Fruit fly (Drosophila melanogaster) whole organism, pupa: ENCODE data around the gene CG11986.

Experiments used
- CG10348 ChIP-seq: fragments of 200-800 bp; sonication (Bioruptor generic); IDR thresholded peaks from 2 replicates; pipeline ENCODE4 v1.3.6; 2022; ENCODE audit warnings: missing biosample characterization, missing genetic modification characterization
- CG12605 ChIP-seq: fragments of 200-800 bp; sonication (Bioruptor generic); IDR thresholded peaks from 2 replicates; pipeline ENCODE4 v1.3.6; 2022; ENCODE audit warnings: missing biosample characterization, missing genetic modification characterization
- CG13204 ChIP-seq: fragments of 200-800 bp; sonication (Bioruptor generic); optimal IDR thresholded peaks from 2 replicates; lab custom pipeline; 2018; ENCODE audit warnings: missing biosample characterization, mild to moderate bottlenecking, missing genetic modification characterization, moderate library complexity
- CG14655 ChIP-seq: fragments of 200-800 bp; sonication (Bioruptor generic); optimal IDR thresholded peaks from 3 replicates; lab custom pipeline; 2017; ENCODE audit warnings: mild to moderate bottlenecking, missing biosample characterization, missing genetic modification reagents, missing genetic modification characterization
- CG15710 ChIP-seq: fragments of 200-800 bp; sonication (Bioruptor generic); optimal IDR thresholded peaks from 2 replicates; lab custom pipeline; 2018; ENCODE audit warnings: missing biosample characterization, mild to moderate bottlenecking, missing genetic modification characterization, moderate library complexity
- CG17806 ChIP-seq: fragments of 200-800 bp; sonication (Bioruptor generic); optimal IDR thresholded peaks from 2 replicates; lab custom pipeline; 2018; ENCODE audit warnings: missing biosample characterization, mild to moderate bottlenecking, missing genetic modification characterization, moderate library complexity
- CG32121 ChIP-seq: fragments of 200-800 bp; sonication (Bioruptor generic); IDR thresholded peaks from 2 replicates; pipeline ENCODE4 v1.3.6; 2022; ENCODE audit warnings: missing biosample characterization, missing genetic modification characterization
- CG34367 ChIP-seq: fragments of 200-800 bp; sonication (Bioruptor generic); optimal IDR thresholded peaks from 2 replicates; lab custom pipeline; 2018; ENCODE audit warnings: missing biosample characterization, mild to moderate bottlenecking, missing genetic modification characterization
- CG4496 ChIP-seq: fragments of 200-800 bp; sonication (Bioruptor generic); IDR thresholded peaks from 3 replicates; pipeline ENCODE4 v1.3.6; 2022; ENCODE audit warnings: missing biosample characterization, missing genetic modification characterization
- CG8159 ChIP-seq: fragments of 200-800 bp; sonication (Bioruptor generic); optimal IDR thresholded peaks from 3 replicates; lab custom pipeline; 2018; ENCODE audit warnings: missing biosample characterization, mild to moderate bottlenecking, missing genetic modification characterization, moderate library complexity
- CG8301 ChIP-seq: fragments of 200-800 bp; sonication (Bioruptor generic); optimal IDR thresholded peaks from 2 replicates; lab custom pipeline; 2018; ENCODE audit warnings: missing biosample characterization, mild to moderate bottlenecking, missing genetic modification characterization
- CG9948 ChIP-seq: fragments of 200-800 bp; sonication (Bioruptor generic); optimal IDR thresholded peaks from 2 replicates; lab custom pipeline; 2018; ENCODE audit warnings: missing biosample characterization, mild to moderate bottlenecking, missing genetic modification characterization, moderate library complexity
- D1 ChIP-seq: fragments of 200-800 bp; sonication (Bioruptor generic); optimal IDR thresholded peaks from 2 replicates; lab custom pipeline; 2018; ENCODE audit warnings: missing biosample characterization, mild to moderate bottlenecking, missing genetic modification characterization, moderate library complexity
- EcR ChIP-seq: fragments of 200-800 bp; sonication (Bioruptor generic); optimal IDR thresholded peaks from 3 replicates; lab custom pipeline; 2019; ENCODE audit warnings: missing biosample characterization, missing genetic modification characterization, mild to moderate bottlenecking, moderate library complexity, missing genetic modification reagents
- Ets98B ChIP-seq: fragments of 200-800 bp; sonication (Bioruptor generic); IDR thresholded peaks from 2 replicates; pipeline ENCODE4 v1.3.6; 2022; ENCODE audit warnings: missing biosample characterization, missing genetic modification characterization
- Pif1A ChIP-seq: fragments of 200-800 bp; sonication (Bioruptor generic); optimal IDR thresholded peaks from 3 replicates; lab custom pipeline; 2016; ENCODE audit warnings: missing biosample characterization, missing genetic modification characterization
- Pif1B ChIP-seq: fragments of 200-800 bp; sonication (Bioruptor generic); optimal IDR thresholded peaks from 3 replicates; lab custom pipeline; 2016; ENCODE audit warnings: missing biosample characterization, missing genetic modification characterization
- Snoo ChIP-seq: fragments of 200-800 bp; sonication (Bioruptor generic); optimal IDR thresholded peaks from 3 replicates; lab custom pipeline; 2017; ENCODE audit warnings: missing biosample characterization, mild to moderate bottlenecking, missing genetic modification characterization, inconsistent platforms
- fd96Ca ChIP-seq: fragments of 200-800 bp; sonication (Bioruptor generic); IDR thresholded peaks from 3 replicates; pipeline ENCODE4 v1.3.6; 2022; ENCODE audit warnings: missing biosample characterization, missing genetic modification characterization
- gl ChIP-seq: fragments of 200-800 bp; sonication (Bioruptor generic); optimal IDR thresholded peaks from 2 replicates; lab custom pipeline; 2018; ENCODE audit warnings: missing biosample characterization, mild to moderate bottlenecking, missing genetic modification characterization
- rn ChIP-seq: fragments of 200-800 bp; sonication (Bioruptor generic); IDR thresholded peaks from 2 replicates; pipeline ENCODE4 v1.3.6; 2022; ENCODE audit warnings: missing biosample characterization, missing genetic modification characterization

Gene CG11986

dm6 chr3R:8970707-8971106 lies 44.5 kb upstream of the CG11986 start:
- TF ChIP-seq CG4496 (GFP tag; lab: Robert Waterston, UW) = no peak

dm6 chr3R:8971794-8972193 lies 43.5 kb upstream of the CG11986 start:
- peak; percentile 18 for TF ChIP-seq CG8159
- TF ChIP-seq D1 = no peak
- TF ChIP-seq gl = no peak
- peak; percentile 58 for TF ChIP-seq Pif1A (GFP tag; lab: Kevin White, UChicago)
- peak; percentile 68; the same call in 2 of the 3 replicates for TF ChIP-seq fd96Ca (GFP tag; lab: Robert Waterston, UW)
- peak; percentile 28 for TF ChIP-seq CG15710 (tag; lab: Kevin White, UChicago)
- TF ChIP-seq CG8301 = peak; percentile 29
- TF ChIP-seq CG12605 (GFP tag; lab: Robert Waterston, UW) = peak; percentile 78
- peak; percentile 29 for TF ChIP-seq Snoo (tag; lab: Kevin White, UChicago)
- TF ChIP-seq CG17806 = no peak
- peak; percentile 67 for TF ChIP-seq Ets98B (GFP tag; lab: Robert Waterston, UW)
- TF ChIP-seq CG32121 (GFP tag; lab: Robert Waterston, UW) = no peak
- TF ChIP-seq CG4496 (GFP tag; lab: Robert Waterston, UW) = peak; percentile 66; the same call in 1 of the 3 replicates
- TF ChIP-seq Pif1B (GFP tag; lab: Kevin White, UChicago) = no peak
- peak; percentile 11 for TF ChIP-seq EcR (GFP tag; lab: Kevin White, UChicago)
- 0 out of 2 replicates have a peak, but pooled peaks have one; percentile 4 for TF ChIP-seq rn (GFP tag; lab: Robert Waterston, UW)
- TF ChIP-seq CG13204 (GFP tag; lab: Kevin White, UChicago) = peak; percentile 60
- peak; percentile 26 for TF ChIP-seq CG9948 (tag; lab: Kevin White, UChicago)
- peak; percentile 30 for TF ChIP-seq CG14655
- no peak for TF ChIP-seq CG10348 (GFP tag; lab: Robert Waterston, UW)
- peak; percentile 22 for TF ChIP-seq CG34367 (tag; lab: Kevin White, UChicago)
- TF ChIP-seq, all 21 proteins: peak for 15

- TF ChIP-seq D1 (no peak), CG15710 (tag; lab: Kevin White, UChicago) (no peak), Pif1B (GFP tag; lab: Kevin White, UChicago) (no peak), CG10348 (GFP tag; lab: Robert Waterston, UW) (no peak), gl (no peak), CG13204 (GFP tag; lab: Kevin White, UChicago) (no peak), CG32121 (GFP tag; lab: Robert Waterston, UW) (no peak), Pif1A (GFP tag; lab: Kevin White, UChicago) (no peak)
Measured at dm6 chr3R:8976073-8976593, 39.1 kb upstream of the CG11986 start.

- TF ChIP-seq rn (GFP tag; lab: Robert Waterston, UW) (no peak), CG12605 (GFP tag; lab: Robert Waterston, UW) (no peak), fd96Ca (GFP tag; lab: Robert Waterston, UW) (no peak), Pif1B (GFP tag; lab: Kevin White, UChicago) (peak; percentile 55), Ets98B (GFP tag; lab: Robert Waterston, UW) (no peak), CG34367 (tag; lab: Kevin White, UChicago) (peak; percentile 20), CG13204 (GFP tag; lab: Kevin White, UChicago) (peak; percentile 4), CG8159 (peak; percentile 74), CG14655 (no peak), CG4496 (GFP tag; lab: Robert Waterston, UW) (no peak), CG8301 (no peak), D1 (peak; percentile 8), CG9948 (tag; lab: Kevin White, UChicago) (peak; percentile 46), CG32121 (GFP tag; lab: Robert Waterston, UW) (no peak), Snoo (tag; lab: Kevin White, UChicago) (peak; percentile 84), CG10348 (GFP tag; lab: Robert Waterston, UW) (no peak), CG17806 (peak; percentile 47), gl (no peak), CG15710 (tag; lab: Kevin White, UChicago) (peak; percentile 74), Pif1A (GFP tag; lab: Kevin White, UChicago) (peak; percentile 38), EcR (GFP tag; lab: Kevin White, UChicago) (no peak)
Measured at dm6 chr3R:8978768-8979167, 36.5 kb upstream of the CG11986 start.

- TF ChIP-seq CG8159 (peak; percentile 17), D1 (peak; percentile 63), gl (peak; percentile 9), CG32121 (GFP tag; lab: Robert Waterston, UW) (no peak), CG14655 (no peak), CG10348 (GFP tag; lab: Robert Waterston, UW) (no peak), CG4496 (GFP tag; lab: Robert Waterston, UW) (no peak), CG34367 (tag; lab: Kevin White, UChicago) (no peak), EcR (GFP tag; lab: Kevin White, UChicago) (no peak), fd96Ca (GFP tag; lab: Robert Waterston, UW) (peak; percentile 24; the same call in 1 of the 3 replicates), Snoo (tag; lab: Kevin White, UChicago) (peak; percentile 18), CG12605 (GFP tag; lab: Robert Waterston, UW) (peak; percentile 15; the same call in 1 of the 2 replicates), CG8301 (peak; percentile 19)
Measured at dm6 chr3R:8979850-8980775, 35.1 kb upstream of the CG11986 start.
